Worm (Caenorhabditis elegans): ENCODE data around the gene mltn-1.

ce11 chrII:13156071-13156470 lies 11.0 kb upstream of the mltn-1 start:
- TF ChIP-seq nhr-11 (tag; optimal IDR thresholded peaks at IDR 0.05) (no peak), pqm-1 (tag; optimal IDR thresholded peaks at IDR 0.05) (no peak)

All from whole organism, L3 larva.